Worm (Caenorhabditis elegans) whole organism, late embryonic: ENCODE measurements around the gene F14D2.5.

ENCODE experiments used
- ama-1 ChIP-seq: fragments of 150-350 bp; optimal IDR thresholded peaks from 2 replicates; lab custom pipeline; 2014
- ceh-19 ChIP-seq: fragments of 200-800 bp; sonication (Bioruptor generic); optimal IDR thresholded peaks from 2 replicates; lab custom pipeline; 2018; ENCODE audit warnings: mild to moderate bottlenecking, missing genetic modification characterization, missing compliant biosample characterization
- hlh-15 ChIP-seq: sonication (generic microtip); optimal IDR thresholded peaks from 2 replicates; lab custom pipeline; 2016; ENCODE audit warnings: missing genetic modification characterization, missing compliant biosample characterization
- nfya-1 ChIP-seq: sonication (generic microtip); optimal IDR thresholded peaks from 2 replicates; lab custom pipeline; 2017; ENCODE audit warnings: missing genetic modification characterization, mild to moderate bottlenecking, missing compliant biosample characterization, antibody characterized with exemption, moderate library complexity
- pat-9 ChIP-seq: fragments of 200-800 bp; sonication (Bioruptor generic); optimal IDR thresholded peaks from 2 replicates; lab custom pipeline; 2018; ENCODE audit warnings: mild to moderate bottlenecking, missing genetic modification characterization, moderate library complexity, missing compliant biosample characterization

- TF ChIP-seq pat-9 (no peak), ama-1 (lab: Kevin White, UChicago) (no peak), ceh-19 (GFP tag; lab: Kevin White, UChicago) (no peak), nfya-1 (tag; lab: Kevin White, UChicago) (no peak), hlh-15 (tag; lab: Kevin White, UChicago) (no peak)
These were observed 30.7 kb downstream of the F14D2.5 start, which contains the start of gene bath-23 for ce11 chrII:3371010-3371409.
